Fruit fly (Drosophila melanogaster) whole organism, wandering third instar larva: ENCODE data around the gene S-Lap4.

Experiments
- Dfd ChIP-seq: fragments of >200 bp; optimal IDR thresholded peaks from 2 replicates; lab custom pipeline; 2017; ENCODE audit warnings: missing biosample characterization, missing genetic modification characterization
- Sp1 ChIP-seq: fragments of 200-800 bp; sonication (Bioruptor generic); optimal IDR thresholded peaks from 3 replicates; lab custom pipeline; 2019; ENCODE audit warnings: missing biosample characterization, mild to moderate bottlenecking, missing genetic modification characterization, moderate library complexity
- h ChIP-seq: fragments of 200-800 bp; sonication (Bioruptor generic); optimal IDR thresholded peaks from 3 replicates; lab custom pipeline; 2016; ENCODE audit warnings: missing biosample characterization, mild to moderate bottlenecking, missing genetic modification characterization
- jim ChIP-seq: fragments of 175-275, 200-325 bp; sonication (Bioruptor generic); optimal IDR thresholded peaks from 2 replicates; lab custom pipeline; 2016; ENCODE audit warnings: missing biosample characterization, mild to moderate bottlenecking, missing genetic modification characterization
- lola ChIP-seq: fragments of >200 bp; optimal IDR thresholded peaks from 2 replicates; lab custom pipeline; 2017; ENCODE audit warnings: missing biosample characterization, missing genetic modification characterization
- pan ChIP-seq: fragments of >200 bp; optimal IDR thresholded peaks from 2 replicates; lab custom pipeline; 2017
- psq ChIP-seq: fragments of 200-800 bp; sonication (Bioruptor generic); optimal IDR thresholded peaks from 3 replicates; lab custom pipeline; 2017; ENCODE audit warnings: missing biosample characterization, mild to moderate bottlenecking, missing genetic modification characterization, moderate library complexity

- no peak for TF ChIP-seq h (GFP tag; lab: Kevin White, UChicago)
- no peak for TF ChIP-seq pan (lab: Kevin White, UChicago)
- no peak for TF ChIP-seq jim (GFP tag; lab: Kevin White, UChicago)
- no peak for TF ChIP-seq Dfd (GFP tag; lab: Kevin White, UChicago)
- TF ChIP-seq lola (GFP tag; lab: Kevin White, UChicago), result no peak
- no peak for TF ChIP-seq Sp1 (GFP tag; lab: Kevin White, UChicago)
- no peak for TF ChIP-seq psq
Measured at dm6 chr3L:10449725-10450124, 40.9 kb upstream of the S-Lap4 start.
